In genomic region chrX:10576993-10577392, dm6 we compare ENCODE assay signal across 2 fruit fly cellular contexts.
TF ChIP-seq lines count a peak whose summit lies in the region.

No protein-coding gene starts in this region.

TF ChIP-seq in whole organism, prepupa, 60 proteins besides CTCF, POLR2A, EP300 and RAD21:
- TF ChIP-seq net (GFP tag; optimal IDR thresholded peaks at IDR 0.05; lab: Kevin White, UChicago) (no peak), CG6854 (GFP tag; optimal IDR thresholded peaks at IDR 0.05; lab: Kevin White, UChicago) (no peak), svp (GFP tag; lab: Kevin White, UChicago) (no peak), Eip75B (GFP tag; optimal IDR thresholded peaks at IDR 0.05; lab: Kevin White, UChicago) (no peak), CG6276 (GFP tag; optimal IDR thresholded peaks at IDR 0.05; lab: Kevin White, UChicago) (peak; percentile 44), Sox14 (GFP tag; optimal IDR thresholded peaks at IDR 0.05; lab: Kevin White, UChicago) (no peak), dsx (GFP tag; optimal IDR thresholded peaks at IDR 0.05; lab: Kevin White, UChicago; ENCODE audit: poor library complexity, severe bottlenecking) (no peak), Smox (GFP tag; optimal IDR thresholded peaks at IDR 0.05; lab: Kevin White, UChicago) (no peak), CG6792 (GFP tag; optimal IDR thresholded peaks at IDR 0.05; lab: Kevin White, UChicago) (no peak), CG3032 (tag; optimal IDR thresholded peaks at IDR 0.05; lab: Kevin White, UChicago) (no peak), CG8319 (GFP tag; optimal IDR thresholded peaks at IDR 0.05; lab: Kevin White, UChicago) (no peak), fd59A (GFP tag; optimal IDR thresholded peaks at IDR 0.05; lab: Kevin White, UChicago) (no peak), Met (GFP tag; optimal IDR thresholded peaks at IDR 0.05; lab: Kevin White, UChicago) (no peak), salr (GFP tag; optimal IDR thresholded peaks at IDR 0.05; lab: Kevin White, UChicago) (no peak), pdm3 (GFP tag; optimal IDR thresholded peaks at IDR 0.05; lab: Kevin White, UChicago) (no peak), acj6 (GFP tag; optimal IDR thresholded peaks at IDR 0.05; lab: Kevin White, UChicago) (no peak), CG1621 (tag; optimal IDR thresholded peaks at IDR 0.05; lab: Kevin White, UChicago) (no peak), CG4318 (GFP tag; optimal IDR thresholded peaks at IDR 0.05; lab: Kevin White, UChicago) (no peak), eg (GFP tag; IDR thresholded peaks at IDR 0.05; lab: Robert Waterston, UW) (peak; percentile 56; the same call in 1 of the 3 replicates), topi (GFP tag; optimal IDR thresholded peaks at IDR 0.05; lab: Kevin White, UChicago) (no peak), CG9139 (GFP tag; optimal IDR thresholded peaks at IDR 0.05; lab: Kevin White, UChicago) (no peak), CG11294 (GFP tag; IDR thresholded peaks at IDR 0.05; lab: Robert Waterston, UW) (no peak), Hr39 (GFP tag; optimal IDR thresholded peaks at IDR 0.05; lab: Kevin White, UChicago) (no peak), CG10631 (GFP tag; optimal IDR thresholded peaks at IDR 0.05; lab: Kevin White, UChicago) (no peak), Hr4 (GFP tag; optimal IDR thresholded peaks at IDR 0.05; lab: Kevin White, UChicago) (no peak), vri (GFP tag; optimal IDR thresholded peaks at IDR 0.05; lab: Kevin White, UChicago) (no peak), Hr38 (GFP tag; optimal IDR thresholded peaks at IDR 0.05; lab: Kevin White, UChicago) (no peak), CG15336 (GFP tag; IDR thresholded peaks at IDR 0.05; lab: Robert Waterston, UW) (0 out of 2 replicates have a peak, but pooled peaks have one; percentile 7), CG8119 (GFP tag; IDR thresholded peaks at IDR 0.05; lab: Robert Waterston, UW) (peak; percentile 14; the same call in 1 of the 3 replicates), spab (GFP tag; optimal IDR thresholded peaks at IDR 0.05; lab: Kevin White, UChicago) (no peak)

TF ChIP-seq in whole organism, pupa, 21 proteins besides CTCF, POLR2A, EP300 and RAD21:
- peak; percentile 51; the same call in 1 of the 2 replicates for TF ChIP-seq Ets98B (GFP tag; IDR thresholded peaks at IDR 0.05; lab: Robert Waterston, UW)
- TF ChIP-seq CG4496 (GFP tag; IDR thresholded peaks at IDR 0.05; lab: Robert Waterston, UW): peak; percentile 41; the same call in 2 of the 3 replicates
- TF ChIP-seq CG12605 (GFP tag; IDR thresholded peaks at IDR 0.05; lab: Robert Waterston, UW): peak; percentile 17; the same call in 1 of the 2 replicates
- TF ChIP-seq CG8159 (tag; optimal IDR thresholded peaks at IDR 0.05; lab: Kevin White, UChicago): no peak
